Fruit fly (Drosophila melanogaster) whole organism, embryonic: ENCODE measurements around the gene Cyp1.

ENCODE experiments used
- Awh ChIP-seq: fragments of 200-800 bp; sonication (Bioruptor generic); IDR thresholded peaks from 2 replicates; pipeline ENCODE4, ENCODE4 v1.3.6; 2022; ENCODE audit warnings: missing biosample characterization, missing genetic modification characterization
- B-H1 ChIP-seq: fragments of 200-800 bp; sonication (Bioruptor generic); IDR thresholded peaks from 3 replicates; pipeline ENCODE4 v1.3.6; 2022; ENCODE audit warnings: missing biosample characterization, missing genetic modification characterization
- CG10431 ChIP-seq: fragments of 200-800 bp; sonication (Bioruptor generic); optimal IDR thresholded peaks from 3 replicates; lab custom pipeline; 2018; ENCODE audit warnings: missing biosample characterization, mild to moderate bottlenecking, missing genetic modification characterization
- CG10959 ChIP-seq: fragments of 200-800 bp; sonication (Bioruptor generic); IDR thresholded peaks from 2 replicates; pipeline ENCODE4 v1.3.6; 2022; ENCODE audit warnings: missing biosample characterization, missing genetic modification characterization
- CG11247 ChIP-seq: fragments of 200-800 bp; sonication (Bioruptor generic); IDR thresholded peaks from 2 replicates; pipeline ENCODE4 v1.3.6; 2022; ENCODE audit warnings: missing biosample characterization, missing genetic modification characterization
- CG13123 ChIP-seq: fragments of 200-800 bp; sonication (Bioruptor generic); optimal IDR thresholded peaks from 2 replicates; lab custom pipeline; 2016; ENCODE audit warnings: missing biosample characterization, missing genetic modification characterization
- CG13287 ChIP-seq: fragments of 200-800 bp; sonication (Bioruptor generic); IDR thresholded peaks from 2 replicates; pipeline ENCODE4 v1.3.6; 2022; ENCODE audit warnings: missing biosample characterization, missing genetic modification characterization; ENCODE audit not compliant: partially characterized antibody
- CG15073 ChIP-seq: fragments of 200-800 bp; sonication (Bioruptor generic); optimal IDR thresholded peaks from 2 replicates; lab custom pipeline; 2016; ENCODE audit warnings: missing biosample characterization, missing genetic modification characterization
- CG17568 ChIP-seq: fragments of 200-800 bp; sonication (Bioruptor generic); optimal IDR thresholded peaks from 2 replicates; lab custom pipeline; 2018; ENCODE audit warnings: missing biosample characterization, mild to moderate bottlenecking, missing genetic modification characterization, moderate library complexity
- CG18262 ChIP-seq: fragments of 200-800 bp; optimal IDR thresholded peaks from 3 replicates; lab custom pipeline; 2019; ENCODE audit warnings: missing biosample characterization, mild to moderate bottlenecking, missing genetic modification characterization, moderate library complexity
- CG2116 ChIP-seq: fragments of 200-800 bp; sonication (Bioruptor generic); optimal IDR thresholded peaks from 3 replicates; lab custom pipeline; 2018; ENCODE audit warnings: missing biosample characterization, mild to moderate bottlenecking, missing genetic modification characterization
- CG2129 ChIP-seq: fragments of 200-800 bp; sonication (Bioruptor generic); IDR thresholded peaks from 2 replicates; pipeline ENCODE4 v1.3.6; 2022; ENCODE audit warnings: missing biosample characterization, missing genetic modification characterization; ENCODE audit not compliant: partially characterized antibody
- CG2199 ChIP-seq: fragments of 200-800 bp; sonication (Bioruptor generic); IDR thresholded peaks from 3 replicates; pipeline ENCODE4 v1.3.6; 2022; ENCODE audit warnings: missing biosample characterization, missing genetic modification characterization
- CG32772 ChIP-seq: fragments of 200-800 bp; sonication (Bioruptor generic); IDR thresholded peaks from 2 replicates; pipeline ENCODE4 v1.3.6; 2022; ENCODE audit warnings: missing biosample characterization, missing genetic modification characterization
- CG42726 ChIP-seq: fragments of 200-800 bp; sonication (Bioruptor generic); IDR thresholded peaks from 2 replicates; pipeline ENCODE4 v1.3.6; 2022; ENCODE audit warnings: missing biosample characterization, missing genetic modification characterization; ENCODE audit not compliant: partially characterized antibody
- CG9932 ChIP-seq: fragments of 200-800 bp; sonication (Bioruptor generic); IDR thresholded peaks from 2 replicates; pipeline ENCODE4 v1.3.6; 2022; ENCODE audit warnings: missing biosample characterization, missing genetic modification characterization
- CTCF ChIP-seq: fragments of 200-800 bp; sonication (Bioruptor generic); optimal IDR thresholded peaks from 2 replicates; lab custom pipeline; 2017; ENCODE audit warnings: missing biosample characterization, mild to moderate bottlenecking, missing genetic modification characterization, moderate library complexity
- D19A ChIP-seq: fragments of 200-800 bp; optimal IDR thresholded peaks from 3 replicates; lab custom pipeline; 2019; ENCODE audit warnings: missing biosample characterization, mild to moderate bottlenecking, missing genetic modification characterization, moderate library complexity
- Dp ChIP-seq: fragments of 200-800 bp; sonication (Bioruptor generic); optimal IDR thresholded peaks from 2 replicates; lab custom pipeline; 2018; ENCODE audit warnings: missing biosample characterization, mild to moderate bottlenecking, missing genetic modification characterization, moderate library complexity
- Dref ChIP-seq: fragments of 200-800 bp; sonication (Bioruptor generic); IDR thresholded peaks from 2 replicates; pipeline ENCODE4 v1.3.6; 2022; ENCODE audit warnings: missing biosample characterization, missing genetic modification characterization
- Drgx ChIP-seq: fragments of 200-800 bp; sonication (Bioruptor generic); IDR thresholded peaks from 2 replicates; pipeline ENCODE4 v1.3.6; 2022; ENCODE audit warnings: missing biosample characterization, missing genetic modification characterization
- E2f2 ChIP-seq: fragments of 200-800 bp; sonication (Bioruptor generic); IDR thresholded peaks from 2 replicates; pipeline ENCODE4 v1.3.6; 2022; ENCODE audit warnings: missing biosample characterization, missing genetic modification characterization
- HHEX ChIP-seq: fragments of 200-800 bp; sonication (Bioruptor generic); optimal IDR thresholded peaks from 3 replicates; lab custom pipeline; 2017; ENCODE audit warnings: missing biosample characterization, mild to moderate bottlenecking, missing genetic modification characterization, missing genetic modification reagents
- Hsf ChIP-seq: fragments of 200-800 bp; sonication (Bioruptor generic); optimal IDR thresholded peaks from 3 replicates; lab custom pipeline; 2016; ENCODE audit warnings: missing biosample characterization, missing genetic modification characterization
- MESR4 ChIP-seq: fragments of 200-800 bp; sonication (Bioruptor generic); optimal IDR thresholded peaks from 2 replicates; lab custom pipeline; 2018; ENCODE audit warnings: missing biosample characterization, mild to moderate bottlenecking, missing genetic modification characterization, moderate library complexity
- Med ChIP-seq: fragments of 200-800 bp; sonication (Bioruptor generic); peaks from one replicate; lab custom pipeline; 2016; ENCODE audit warnings: missing biosample characterization, missing genetic modification characterization, mild to moderate bottlenecking, inconsistent platforms, moderate library complexity
- Mrtf ChIP-seq: fragments of 200-800 bp; sonication (Bioruptor generic); IDR thresholded peaks from 3 replicates; pipeline ENCODE4 v1.3.6; 2022; ENCODE audit warnings: missing biosample characterization, missing genetic modification characterization
- NC2β ChIP-seq: fragments of 200-800 bp; sonication (Bioruptor generic); optimal IDR thresholded peaks from 2 replicates; lab custom pipeline; 2016; ENCODE audit warnings: missing biosample characterization, missing genetic modification characterization
- Nf-YB ChIP-seq: fragments of 200-800 bp; sonication (Bioruptor generic); optimal IDR thresholded peaks from 3 replicates; lab custom pipeline; 2019; ENCODE audit warnings: missing biosample characterization, mild to moderate bottlenecking, missing genetic modification characterization, moderate library complexity
- Opbp ChIP-seq: fragments of 200-800 bp; sonication (Bioruptor generic); IDR thresholded peaks from 3 replicates; pipeline ENCODE4 v1.3.6; 2022; ENCODE audit warnings: missing biosample characterization, missing genetic modification characterization; ENCODE audit not compliant: partially characterized antibody
- Optix ChIP-seq: fragments of 200-800 bp; sonication (Bioruptor generic); IDR thresholded peaks from 3 replicates; pipeline ENCODE4 v1.3.6; 2022; ENCODE audit warnings: missing biosample characterization, missing genetic modification characterization
- Scr ChIP-seq: fragments of 200-800 bp; sonication (Bioruptor generic); IDR thresholded peaks from 2 replicates; pipeline ENCODE4 v1.3.6; 2022; ENCODE audit warnings: missing biosample characterization, missing genetic modification characterization; ENCODE audit not compliant: partially characterized antibody
- Sry-β ChIP-seq: fragments of 200-800 bp; sonication (Bioruptor generic); optimal IDR thresholded peaks from 2 replicates; lab custom pipeline; 2018; ENCODE audit warnings: missing biosample characterization, mild to moderate bottlenecking, missing genetic modification characterization, moderate library complexity
- ab ChIP-seq: fragments of 200-800 bp; sonication (Bioruptor generic); optimal IDR thresholded peaks from 2 replicates; lab custom pipeline; 2016; ENCODE audit warnings: missing biosample characterization, missing genetic modification characterization
- chif ChIP-seq, 2 experiments: fragments of 200-800 bp; sonication (Bioruptor generic); optimal IDR thresholded peaks; 3 replicates each; lab custom pipeline; 2016; ENCODE audit warnings: missing biosample characterization in 2 of 2, missing genetic modification characterization in 2 of 2
- chinmo ChIP-seq: fragments of 200-800 bp; sonication (Bioruptor generic); IDR thresholded peaks from 4 replicates; pipeline ENCODE4 v1.3.6; 2022; ENCODE audit warnings: missing biosample characterization, missing genetic modification characterization; ENCODE audit not compliant: partially characterized antibody
- croc ChIP-seq: fragments of 200-800 bp; sonication (Bioruptor generic); conservative IDR thresholded peaks from 3 replicates; pipeline ENCODE4 v1.3.6; 2022; ENCODE audit warnings: missing biosample characterization, missing genetic modification characterization
- dimm ChIP-seq: fragments of 200-800 bp; sonication (Bioruptor generic); IDR thresholded peaks from 2 replicates; pipeline ENCODE4 v1.3.6; 2022; ENCODE audit warnings: missing biosample characterization, missing genetic modification characterization
- dpn ChIP-seq, 2 experiments: fragments of 200-800 bp; sonication (Bioruptor generic); optimal IDR thresholded peaks; 3 replicates each; lab custom pipeline; 2016; ENCODE audit warnings: missing biosample characterization in 2 of 2, missing genetic modification characterization in 2 of 2
- emc ChIP-seq: fragments of 200-800 bp; sonication (Bioruptor generic); optimal IDR thresholded peaks from 2 replicates; lab custom pipeline; 2016; ENCODE audit warnings: missing biosample characterization, missing genetic modification characterization
- ewg ChIP-seq: fragments of 200-800 bp; sonication (Bioruptor generic); optimal IDR thresholded peaks from 3 replicates; lab custom pipeline; 2017; ENCODE audit warnings: mild to moderate bottlenecking, missing biosample characterization, missing genetic modification reagents, missing genetic modification characterization
- gce ChIP-seq: fragments of 200-800 bp; sonication (Bioruptor generic); IDR thresholded peaks from 3 replicates; pipeline ENCODE4 v1.3.6; 2022; ENCODE audit warnings: missing biosample characterization, missing genetic modification characterization
- her ChIP-seq: fragments of 200-800 bp; sonication (Bioruptor generic); optimal IDR thresholded peaks from 2 replicates; lab custom pipeline; 2016; ENCODE audit warnings: missing biosample characterization, missing genetic modification characterization
- knrl ChIP-seq: fragments of 200-800 bp; sonication (Bioruptor generic); IDR thresholded peaks from 3 replicates; pipeline ENCODE4 v1.3.6; 2022; ENCODE audit warnings: missing biosample characterization, missing genetic modification characterization; ENCODE audit not compliant: partially characterized antibody
- lilli ChIP-seq: fragments of 200-800 bp; sonication (Bioruptor generic); optimal IDR thresholded peaks from 3 replicates; lab custom pipeline; 2016; ENCODE audit warnings: missing biosample characterization, missing genetic modification characterization
- maf-S ChIP-seq: fragments of 200-800 bp; sonication (Bioruptor generic); optimal IDR thresholded peaks from 2 replicates; lab custom pipeline; 2016; ENCODE audit warnings: missing biosample characterization, missing genetic modification characterization
- mld ChIP-seq: fragments of 200-800 bp; sonication (Bioruptor generic); IDR thresholded peaks from 3 replicates; pipeline ENCODE4 v1.3.6; 2022; ENCODE audit warnings: missing biosample characterization, missing genetic modification characterization; ENCODE audit not compliant: partially characterized antibody
- nerfin-1 ChIP-seq: fragments of 200-800 bp; sonication (Bioruptor generic); optimal IDR thresholded peaks from 3 replicates; lab custom pipeline; 2019; ENCODE audit warnings: missing biosample characterization, mild to moderate bottlenecking, missing genetic modification characterization, moderate library complexity
- ro ChIP-seq: fragments of 200-800 bp; sonication (Bioruptor generic); IDR thresholded peaks from 2 replicates; pipeline ENCODE4 v1.3.6; 2022; ENCODE audit warnings: missing biosample characterization, missing genetic modification characterization
- sima ChIP-seq: fragments of 200-800 bp; sonication (Bioruptor generic); optimal IDR thresholded peaks from 2 replicates; lab custom pipeline; 2016; ENCODE audit warnings: missing biosample characterization, missing genetic modification characterization
- stwl ChIP-seq: fragments of 200-800 bp; sonication (Bioruptor generic); optimal IDR thresholded peaks from 3 replicates; lab custom pipeline; 2018; ENCODE audit warnings: missing biosample characterization, mild to moderate bottlenecking, missing genetic modification characterization, moderate library complexity
- yki ChIP-seq: fragments of >200 bp; optimal IDR thresholded peaks from 3 replicates; lab custom pipeline; 2018

The Cyp1 gene

DNA sequence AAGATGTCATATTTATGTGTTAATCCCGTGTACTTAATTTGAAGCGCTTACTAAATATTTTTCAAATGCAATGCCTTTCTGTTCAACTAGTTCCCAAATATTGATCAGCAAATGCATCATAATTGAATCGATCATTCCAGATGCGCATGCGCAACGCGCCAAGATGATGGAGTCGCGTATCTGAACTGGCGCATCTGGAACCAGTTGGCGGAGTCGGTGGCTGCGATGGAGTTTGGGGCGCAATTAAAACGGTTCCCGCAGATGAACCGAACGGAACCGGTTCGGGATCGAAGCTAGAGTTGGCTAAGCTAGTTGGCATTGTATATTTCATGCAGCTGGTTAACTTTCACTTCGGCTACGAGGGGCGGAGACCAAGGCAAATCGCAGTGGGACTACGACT is 5.3 kb upstream of the Cyp1 start, which contains the start of gene CalpC:
CalpC (plus strand) TSS at position 292 of the 400 bp plus-strand sequence.
- TF ChIP-seq CG2199 (no peak), Med (no peak), Drgx (GFP tag; lab: Robert Waterston, UW) (no peak), maf-S (GFP tag; lab: Kevin White, UChicago) (no peak), CG10431 (no peak), CG2129 (GFP tag; lab: Robert Waterston, UW) (no peak), mld (GFP tag; lab: Robert Waterston, UW) (no peak), E2f2 (GFP tag; lab: Robert Waterston, UW) (peak; percentile 61; the same call in 1 of the 2 replicates), CG2116 (GFP tag; lab: Kevin White, UChicago) (peak; percentile 3), croc (GFP tag; lab: Robert Waterston, UW) (no peak), CG13287 (0 out of 2 replicates have a peak, but pooled peaks have one; percentile 15), Dref (peak; percentile 36; the same call in 1 of the 2 replicates), ewg (GFP tag; lab: Kevin White, UChicago) (peak; percentile 39), Scr (GFP tag; lab: Robert Waterston, UW) (peak; percentile 40), chif (GFP tag; optimal IDR thresholded peaks at IDR 0.05; lab: Kevin White, UChicago) (no peak), her (GFP tag; lab: Kevin White, UChicago) (no peak), CG17568 (GFP tag; lab: Kevin White, UChicago) (no peak), emc (GFP tag; lab: Kevin White, UChicago) (no peak), Opbp (GFP tag; lab: Robert Waterston, UW) (peak; percentile 56; the same call in 1 of the 3 replicates), HHEX (GFP tag; lab: Kevin White, UChicago) (no peak), Dp (peak; percentile 34), Mrtf (no peak), sima (GFP tag; lab: Kevin White, UChicago) (no peak), CG18262 (tag; lab: Kevin White, UChicago) (no peak), CG11247 (GFP tag; lab: Robert Waterston, UW) (no peak), chinmo (GFP tag; lab: Robert Waterston, UW) (peak; percentile 78; the same call in 2 of the 4 replicates), dimm (GFP tag; lab: Robert Waterston, UW) (no peak), D19A (tag; lab: Kevin White, UChicago) (no peak), CG15073 (GFP tag; lab: Kevin White, UChicago) (no peak), Sry-β (GFP tag; lab: Kevin White, UChicago) (peak; percentile 30), Awh (no peak), CG9932 (GFP tag; lab: Robert Waterston, UW) (no peak), CG13123 (GFP tag; lab: Kevin White, UChicago) (no peak), Optix (GFP tag; lab: Robert Waterston, UW) (no peak), nerfin-1 (tag; lab: Kevin White, UChicago) (no peak), CG42726 (0 out of 2 replicates have a peak, but pooled peaks have one; percentile 11), Hsf (no peak), dpn (GFP tag; optimal IDR thresholded peaks at IDR 0.05; lab: Kevin White, UChicago) (no peak), stwl (tag; lab: Kevin White, UChicago) (peak; percentile 15), CG32772 (GFP tag; lab: Robert Waterston, UW) (no peak), NC2β (GFP tag; lab: Kevin White, UChicago) (no peak), CG10959 (GFP tag; lab: Robert Waterston, UW) (no peak), MESR4 (GFP tag; lab: Kevin White, UChicago) (peak; percentile 33), gce (GFP tag; lab: Robert Waterston, UW) (no peak), B-H1 (GFP tag; lab: Robert Waterston, UW) (no peak), yki (lab: Kevin White, UChicago) (no peak), ro (GFP tag; lab: Robert Waterston, UW) (no peak), Nf-YB (GFP tag; lab: Kevin White, UChicago) (no peak), knrl (GFP tag; lab: Robert Waterston, UW) (0 out of 3 replicates have a peak, but pooled peaks have one; percentile 21), CTCF (GFP tag; lab: Kevin White, UChicago) (no peak), ab (GFP tag; lab: Kevin White, UChicago) (no peak), lilli (GFP tag; lab: Kevin White, UChicago) (no peak)
